Fruit fly (Drosophila melanogaster): ENCODE measurements around the gene phol.

DNA sequence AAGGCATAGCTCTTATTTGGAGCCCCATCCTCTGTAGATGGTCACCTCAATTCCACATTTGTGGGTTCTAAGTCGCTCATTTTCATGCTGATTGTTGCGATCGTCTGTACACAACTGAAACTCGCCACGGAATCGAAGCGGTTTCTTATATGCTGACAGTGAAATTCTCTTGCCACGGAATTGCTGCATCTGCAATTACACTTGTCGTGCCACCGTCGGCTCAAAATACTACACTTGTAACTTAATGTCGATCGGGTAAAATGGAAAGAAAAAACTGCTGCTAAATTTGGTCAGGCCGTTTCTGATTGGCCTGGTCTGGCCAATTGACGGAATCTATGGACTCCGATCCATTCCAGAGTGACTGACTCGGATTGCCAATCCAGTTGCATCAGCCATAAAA lies 41.2 kb upstream of the phol start:
- TF ChIP-seq rn (GFP tag; IDR thresholded peaks at IDR 0.05) (no peak), Pif1A (GFP tag; optimal IDR thresholded peaks at IDR 0.05) (no peak)

Measured in whole organism, pupa.